Fruit fly (Drosophila melanogaster): ENCODE results near the gene CG17721.

Gene CG17721

dm6 chr3R:11211291-11212061 is 23.5 kb upstream of the CG17721 start (continued):
- peak; percentile 18 for TF ChIP-seq CG2116 (GFP tag; optimal IDR thresholded peaks at IDR 0.05)
- peak; percentile 50 for TF ChIP-seq CG10979 (tag; optimal IDR thresholded peaks at IDR 0.05)
- TF ChIP-seq z (GFP tag; IDR thresholded peaks at IDR 0.05), result no peak
- TF ChIP-seq sob (GFP tag; IDR thresholded peaks at IDR 0.05), result peak; percentile 69
- TF ChIP-seq fd64A (GFP tag; optimal IDR thresholded peaks at IDR 0.05), result no peak
- no peak for TF ChIP-seq ham (GFP tag; IDR thresholded peaks at IDR 0.05)
- no peak for TF ChIP-seq CG4707 (GFP tag; optimal IDR thresholded peaks at IDR 0.05)
- no peak for TF ChIP-seq ab (GFP tag; optimal IDR thresholded peaks at IDR 0.05)
- peak; percentile 73 for TF ChIP-seq Asciz (GFP tag; optimal IDR thresholded peaks at IDR 0.05)
- TF ChIP-seq CG17912 (GFP tag; optimal IDR thresholded peaks at IDR 0.05), result no peak
- TF ChIP-seq CG9932 (GFP tag; IDR thresholded peaks at IDR 0.05), result peak; percentile 87
- peak in 1 of 2 experiments; percentile 97 for TF ChIP-seq Hr78 (GFP tag; optimal IDR thresholded peaks at IDR 0.05)
- TF ChIP-seq Hr51 (GFP tag; optimal IDR thresholded peaks at IDR 0.05), result peak; percentile 49 to 63
- peak; percentile 53 for TF ChIP-seq CG13775 (GFP tag; optimal IDR thresholded peaks at IDR 0.05)
- TF ChIP-seq CG11093 (GFP tag; IDR thresholded peaks at IDR 0.05), result peak; percentile 57; the same call in 1 of the 3 replicates
- no peak for TF ChIP-seq run (tag; optimal IDR thresholded peaks at IDR 0.05)
- peak; percentile 79 for TF ChIP-seq CoRest (tag; optimal IDR thresholded peaks at IDR 0.05)
- no peak for TF ChIP-seq ato (GFP tag; IDR thresholded peaks at IDR 0.05; ENCODE audit: partially characterized antibody)
- TF ChIP-seq CG3065 (GFP tag; optimal IDR thresholded peaks at IDR 0.05), result peak; percentile 55
- TF ChIP-seq Sox100B (GFP tag; optimal IDR thresholded peaks at IDR 0.05), result peak; percentile 53
- peak; percentile 40 for TF ChIP-seq CG14710 (tag; optimal IDR thresholded peaks at IDR 0.05)
- TF ChIP-seq CG2129 (GFP tag; IDR thresholded peaks at IDR 0.05; ENCODE audit: partially characterized antibody), result no peak
- peak; percentile 66; the same call in 2 of the 3 replicates for TF ChIP-seq Aef1 (GFP tag; IDR thresholded peaks at IDR 0.05)
- no peak for TF ChIP-seq h (optimal IDR thresholded peaks at IDR 0.05)
- TF ChIP-seq tin (GFP tag; optimal IDR thresholded peaks at IDR 0.05), result peak; percentile 73
- TF ChIP-seq lab (GFP tag; optimal IDR thresholded peaks at IDR 0.05), result peak; percentile 80
- peak; percentile 70 for TF ChIP-seq CG17829 (tag; optimal IDR thresholded peaks at IDR 0.05)
- peak; percentile 63 for TF ChIP-seq CG15514 (GFP tag; optimal IDR thresholded peaks at IDR 0.05)
- peak; percentile 33 for TF ChIP-seq Ravus (GFP tag; IDR thresholded peaks at IDR 0.05)
- no peak; the same call in 1 of the 2 replicates for TF ChIP-seq MBD-R2 (GFP tag; IDR thresholded peaks at IDR 0.05)
- TF ChIP-seq Stat92E (GFP tag; optimal IDR thresholded peaks at IDR 0.05), result no peak
- peak; percentile 64; the same call in 1 of the 3 replicates for TF ChIP-seq so (GFP tag; IDR thresholded peaks at IDR 0.05)
- TF ChIP-seq CG15269 (tag; optimal IDR thresholded peaks at IDR 0.05), result peak; percentile 70
- peak; percentile 86 for TF ChIP-seq CTCF (GFP tag; optimal IDR thresholded peaks at IDR 0.05)
- peak; percentile 52 for TF ChIP-seq CG6765 (GFP tag; optimal IDR thresholded peaks at IDR 0.05)
- peak; percentile 40 for TF ChIP-seq CG18619 (GFP tag; optimal IDR thresholded peaks at IDR 0.05)
- TF ChIP-seq CG5245 (GFP tag; optimal IDR thresholded peaks at IDR 0.05), result peak; percentile 45
- 0 out of 2 replicates have a peak, but pooled peaks have one; percentile 27 for TF ChIP-seq dimm (GFP tag; IDR thresholded peaks at IDR 0.05)
- no peak for TF ChIP-seq Kr (GFP tag; optimal IDR thresholded peaks at IDR 0.05)
- peak; percentile 57 for TF ChIP-seq wdn (GFP tag; IDR thresholded peaks at IDR 0.05)
- no peak for TF ChIP-seq stwl (tag; optimal IDR thresholded peaks at IDR 0.05)
- TF ChIP-seq CG15073 (GFP tag; optimal IDR thresholded peaks at IDR 0.05), result no peak
- TF ChIP-seq br (optimal IDR thresholded peaks at IDR 0.05), result no peak
- peak; percentile 86 for TF ChIP-seq CG11456 (GFP tag; IDR thresholded peaks at IDR 0.05)
- TF ChIP-seq chn (GFP tag; optimal IDR thresholded peaks at IDR 0.05), result peak; percentile 57
- TF ChIP-seq CG7987 (GFP tag; optimal IDR thresholded peaks at IDR 0.05), result peak; percentile 35
- peak; percentile 64 for TF ChIP-seq H2.0 (GFP tag; IDR thresholded peaks at IDR 0.05)
- peak; percentile 76 for TF ChIP-seq CG12659 (GFP tag; optimal IDR thresholded peaks at IDR 0.05)
- peak; percentile 61 for TF ChIP-seq shn (GFP tag; optimal IDR thresholded peaks at IDR 0.05)
